Worm (Caenorhabditis elegans): ENCODE measurements around the gene T25B9.2.

DNA sequence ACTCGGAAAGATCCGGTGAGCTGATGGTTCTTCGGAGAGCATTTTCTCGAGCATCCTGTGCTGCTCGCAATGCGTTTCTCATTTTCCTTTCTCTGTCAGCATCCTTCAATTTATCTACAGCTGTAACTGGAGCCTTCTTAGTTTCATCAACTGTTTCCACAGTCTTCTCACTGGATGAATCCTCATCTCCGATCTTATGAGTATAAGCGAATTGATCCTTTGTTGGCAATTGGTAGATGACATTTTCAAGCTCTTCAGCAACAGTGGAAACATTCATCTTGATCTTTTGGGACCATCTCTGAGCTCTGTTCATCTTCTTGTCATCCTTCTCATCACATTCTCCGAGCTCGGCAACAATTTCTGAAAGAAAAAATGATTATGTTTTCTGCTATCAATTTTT lies 27.7 kb upstream of the T25B9.2 start:
- TF ChIP-seq elt-1 (tag; optimal IDR thresholded peaks at IDR 0.05; ENCODE audit: borderline replicate concordance, insufficient read depth) (no peak), nhr-237 (tag; optimal IDR thresholded peaks at IDR 0.05) (no peak), unc-62 (GFP tag; optimal IDR thresholded peaks at IDR 0.05) (no peak), mab-5 (tag; optimal IDR thresholded peaks at IDR 0.05) (no peak), ztf-11 (tag; optimal IDR thresholded peaks at IDR 0.05) (no peak), snpc-4 (tag; optimal IDR thresholded peaks at IDR 0.05) (no peak), ham-2 (GFP tag; optimal IDR thresholded peaks at IDR 0.05) (no peak), lin-32 (GFP tag; optimal IDR thresholded peaks at IDR 0.05) (no peak)

All from whole organism, mixed stage, embryonic.